Fruit fly (Drosophila melanogaster): ENCODE results near the gene Hsp27.

Hsp27 gene

DNA sequence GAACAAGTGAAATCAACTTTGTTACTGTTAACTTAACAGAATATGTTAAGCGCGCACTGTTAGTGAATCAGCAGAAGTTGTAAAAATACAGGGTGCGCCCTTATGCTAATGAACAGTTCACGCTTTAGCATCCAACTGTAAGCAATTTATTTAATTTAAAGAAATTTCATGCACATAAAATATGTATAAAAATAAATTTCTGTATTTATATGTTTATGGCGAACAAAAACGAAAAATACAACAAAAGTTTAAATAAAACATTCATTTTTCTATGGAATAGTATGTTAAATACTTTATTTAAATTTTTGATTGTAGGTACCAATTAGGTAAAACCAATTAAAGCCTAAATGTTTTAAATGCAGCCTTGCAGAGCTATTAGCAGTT, 40.7 kb downstream of the Hsp27 start (continued):
- no peak; the same call in 2 of the 3 replicates for TF ChIP-seq tgo (GFP tag; IDR thresholded peaks at IDR 0.05)
- TF ChIP-seq CG2199 (GFP tag; IDR thresholded peaks at IDR 0.05): no peak
- no peak for TF ChIP-seq Side (GFP tag; optimal IDR thresholded peaks at IDR 0.05)
- no peak for TF ChIP-seq gcm2 (GFP tag; optimal IDR thresholded peaks at IDR 0.05)
- peak; percentile 38 for TF ChIP-seq lab (GFP tag; optimal IDR thresholded peaks at IDR 0.05)
- TF ChIP-seq Chrac-16 (GFP tag; optimal IDR thresholded peaks at IDR 0.05): no peak
- TF ChIP-seq ttk (GFP tag; IDR thresholded peaks at IDR 0.05): no peak
- TF ChIP-seq oc (tag; optimal IDR thresholded peaks at IDR 0.05): no peak
- peak; percentile 15 for TF ChIP-seq CG18011 (GFP tag; optimal IDR thresholded peaks at IDR 0.05)
- no peak for TF ChIP-seq bcd (GFP tag; optimal IDR thresholded peaks at IDR 0.05)
- no peak for TF ChIP-seq trh (GFP tag; optimal IDR thresholded peaks at IDR 0.05)
- TF ChIP-seq Oli (tag; optimal IDR thresholded peaks at IDR 0.05): peak; percentile 2
- no peak for TF ChIP-seq dm (GFP tag; optimal IDR thresholded peaks at IDR 0.05)
- no peak for TF ChIP-seq Ptx1 (GFP tag; IDR thresholded peaks at IDR 0.05)
- no peak for TF ChIP-seq Sry-β (GFP tag; optimal IDR thresholded peaks at IDR 0.05)
- no peak for TF ChIP-seq gce (GFP tag; IDR thresholded peaks at IDR 0.05)
- TF ChIP-seq ham (GFP tag; IDR thresholded peaks at IDR 0.05): no peak
- TF ChIP-seq Dbx (GFP tag; IDR thresholded peaks at IDR 0.05): peak; percentile 24; the same call in 1 of the 3 replicates
- TF ChIP-seq br (optimal IDR thresholded peaks at IDR 0.05): no peak
- no peak for TF ChIP-seq nau (GFP tag; optimal IDR thresholded peaks at IDR 0.05)
- TF ChIP-seq fd64A (GFP tag; optimal IDR thresholded peaks at IDR 0.05): no peak
- TF ChIP-seq D19B (GFP tag; optimal IDR thresholded peaks at IDR 0.05): no peak
- no peak for TF ChIP-seq psq (GFP tag; optimal IDR thresholded peaks at IDR 0.05)
- no peak for TF ChIP-seq CG30020 (tag; optimal IDR thresholded peaks at IDR 0.05)
- no peak for TF ChIP-seq CG1832 (GFP tag; optimal IDR thresholded peaks at IDR 0.05)
- TF ChIP-seq CG9437 (GFP tag; optimal IDR thresholded peaks at IDR 0.05): peak; percentile 38
- no peak for TF ChIP-seq dimm (GFP tag; IDR thresholded peaks at IDR 0.05)
- peak; percentile 80 for TF ChIP-seq CG10366 (GFP tag; IDR thresholded peaks at IDR 0.05)
- TF ChIP-seq Xbp1 (GFP tag; optimal IDR thresholded peaks at IDR 0.05): peak; percentile 16
- TF ChIP-seq cato (GFP tag; optimal IDR thresholded peaks at IDR 0.05; ENCODE audit: borderline replicate concordance): no peak
- no peak for TF ChIP-seq Pdp1 (GFP tag; optimal IDR thresholded peaks at IDR 0.05)
- peak; percentile 1 for TF ChIP-seq Hmx (GFP tag; optimal IDR thresholded peaks at IDR 0.05)
- peak; percentile 53 for TF ChIP-seq CG2678 (tag; optimal IDR thresholded peaks at IDR 0.05)
- peak; percentile 64 for TF ChIP-seq CG8924 (tag; optimal IDR thresholded peaks at IDR 0.05)
- peak; percentile 23; the same call in 1 of the 2 replicates for TF ChIP-seq E2f2 (GFP tag; IDR thresholded peaks at IDR 0.05)
- TF ChIP-seq kni (GFP tag; optimal IDR thresholded peaks at IDR 0.05): no peak
- no peak for TF ChIP-seq tin (GFP tag; optimal IDR thresholded peaks at IDR 0.05)
- TF ChIP-seq insv (GFP tag; optimal IDR thresholded peaks at IDR 0.05): no peak
- TF ChIP-seq MESR4 (GFP tag; optimal IDR thresholded peaks at IDR 0.05): no peak
- no peak for TF ChIP-seq gt (GFP tag; IDR thresholded peaks at IDR 0.05)
- no peak for TF ChIP-seq Dip3 (GFP tag; optimal IDR thresholded peaks at IDR 0.05)
- no peak for TF ChIP-seq GATAe (GFP tag; conservative IDR thresholded peaks at IDR 0.05)
- no peak for TF ChIP-seq rib (GFP tag; IDR thresholded peaks at IDR 0.05)
- no peak for TF ChIP-seq CG11247 (GFP tag; IDR thresholded peaks at IDR 0.05)
- TF ChIP-seq toy (GFP tag; IDR thresholded peaks at IDR 0.05): no peak
- TF ChIP-seq lov (optimal IDR thresholded peaks at IDR 0.05): no peak
- no peak for TF ChIP-seq lov (GFP tag; IDR thresholded peaks at IDR 0.05)
- TF ChIP-seq CkIIα-i1 (GFP tag; IDR thresholded peaks at IDR 0.05): no peak
- no peak for TF ChIP-seq CG17328 (GFP tag; IDR thresholded peaks at IDR 0.05)
- peak; percentile 20 for TF ChIP-seq CG13775 (GFP tag; optimal IDR thresholded peaks at IDR 0.05)
- TF ChIP-seq CG6175 (GFP tag; IDR thresholded peaks at IDR 0.05): no peak
- TF ChIP-seq hkb (optimal IDR thresholded peaks at IDR 0.05): no peak
- TF ChIP-seq hkb (GFP tag; IDR thresholded peaks at IDR 0.05): peak; percentile 45
- no peak for TF ChIP-seq NK7.1 (GFP tag; optimal IDR thresholded peaks at IDR 0.05)
